Worm (Caenorhabditis elegans) whole organism, late embryonic: ENCODE data around the gene ads-1.

Source experiments
- F13H6.1 ChIP-seq: sonication (generic microtip); optimal IDR thresholded peaks from 2 replicates; lab custom pipeline; 2016; ENCODE audit warnings: missing genetic modification characterization, missing compliant biosample characterization
- ceh-19 ChIP-seq: fragments of 200-800 bp; sonication (Bioruptor generic); optimal IDR thresholded peaks from 2 replicates; lab custom pipeline; 2018; ENCODE audit warnings: mild to moderate bottlenecking, missing genetic modification characterization, missing compliant biosample characterization
- ceh-2 ChIP-seq: sonication (generic microtip); optimal IDR thresholded peaks from 2 replicates; lab custom pipeline; 2016; ENCODE audit warnings: missing genotype, missing genetic modification characterization, missing compliant biosample characterization
- ceh-9 ChIP-seq: sonication (generic microtip); optimal IDR thresholded peaks from 2 replicates; lab custom pipeline; 2016; ENCODE audit warnings: mild to moderate bottlenecking, missing genetic modification characterization, inconsistent platforms, missing compliant biosample characterization
- che-1 ChIP-seq: sonication (generic microtip); optimal IDR thresholded peaks from 2 replicates; lab custom pipeline; 2016; ENCODE audit warnings: mild to moderate bottlenecking, missing genetic modification characterization, missing compliant biosample characterization
- elt-4 ChIP-seq: sonication (generic microtip); optimal IDR thresholded peaks from 2 replicates; lab custom pipeline; 2016; ENCODE audit warnings: missing genetic modification characterization, missing compliant biosample characterization
- eyg-1 ChIP-seq: sonication (generic microtip); optimal IDR thresholded peaks from 2 replicates; lab custom pipeline; 2016; ENCODE audit warnings: missing genotype, missing genetic modification characterization, missing compliant biosample characterization
- fkh-6 ChIP-seq: sonication (generic microtip); optimal IDR thresholded peaks from 2 replicates; lab custom pipeline; 2016; ENCODE audit warnings: missing genetic modification characterization, missing compliant biosample characterization
- gmeb-2 ChIP-seq: sonication (generic microtip); optimal IDR thresholded peaks from 2 replicates; lab custom pipeline; 2016; ENCODE audit warnings: missing genetic modification characterization, inconsistent platforms, missing compliant biosample characterization
- pax-1 ChIP-seq: fragments of 150-350 bp; optimal IDR thresholded peaks from 2 replicates; lab custom pipeline; 2014; ENCODE audit warnings: missing biosample characterization, missing genetic modification characterization
- rnt-1 ChIP-seq: sonication (generic microtip); optimal IDR thresholded peaks from 2 replicates; lab custom pipeline; 2016; ENCODE audit warnings: missing genetic modification characterization, missing compliant biosample characterization
- unc-55 ChIP-seq: sonication (generic microtip); optimal IDR thresholded peaks from 2 replicates; lab custom pipeline; 2017; ENCODE audit warnings: missing biosample characterization, missing genetic modification reagents, missing genetic modification characterization
- zip-5 ChIP-seq: sonication (generic microtip); optimal IDR thresholded peaks from 2 replicates; lab custom pipeline; 2016; ENCODE audit warnings: missing genetic modification characterization, missing compliant biosample characterization

ads-1 gene

ce11 chrIII:254235-254634, 44.1 kb downstream of the ads-1 start, which contains the start of gene Y50D7A.3:
TSS of gene Y50D7A.3 (plus strand) at chrIII:254535.
- TF ChIP-seq fkh-6 (tag; lab: Kevin White, UChicago) (no peak), unc-55 (no peak), che-1 (tag; lab: Kevin White, UChicago) (no peak)

- TF ChIP-seq rnt-1 (tag; lab: Kevin White, UChicago) (no peak), pax-1 (no peak), F13H6.1 (no peak), ceh-19 (GFP tag; lab: Kevin White, UChicago) (no peak), eyg-1 (tag; lab: Kevin White, UChicago) (no peak), zip-5 (tag; lab: Kevin White, UChicago) (no peak), gmeb-2 (tag; lab: Kevin White, UChicago) (no peak), elt-4 (tag; lab: Kevin White, UChicago) (no peak), ceh-2 (tag; lab: Kevin White, UChicago) (no peak), ceh-9 (tag; lab: Kevin White, UChicago) (no peak)
Observed at ce11 chrIII:251410-251809, 46.9 kb downstream of the ads-1 start.
